ENCODE assay signal across 2 fruit fly cellular contexts in genomic region chr2L:17768580-17768979, dm6.
TF ChIP-seq lines count a peak whose summit lies in the region.

No protein-coding gene starts in this region.

- TF ChIP-seq CTCF in whole organism, embryonic (GFP tag; optimal IDR thresholded peaks at IDR 0.05; lab: Kevin White, UChicago): no peak

TF ChIP-seq in whole organism, embryonic, 481 proteins besides CTCF, POLR2A, EP300 and RAD21:
- TF ChIP-seq CG14050 (GFP tag; IDR thresholded peaks at IDR 0.05; lab: Robert Waterston, UW) (no peak), CG7745 (tag; optimal IDR thresholded peaks at IDR 0.05; lab: Kevin White, UChicago) (peak; percentile 92), sqz (GFP tag; optimal IDR thresholded peaks at IDR 0.05; lab: Kevin White, UChicago) (peak; percentile 5), Awh (GFP tag; IDR thresholded peaks at IDR 0.05; lab: Robert Waterston, UW) (peak; percentile 91), Ets97D (GFP tag; optimal IDR thresholded peaks at IDR 0.05; lab: Kevin White, UChicago) (no peak), kni (GFP tag; optimal IDR thresholded peaks at IDR 0.05; lab: Kevin White, UChicago) (peak; percentile 30), sens (GFP tag; lab: Kevin White, UChicago) (peak; percentile 24), tll (GFP tag; optimal IDR thresholded peaks at IDR 0.05; lab: Kevin White, UChicago) (no peak), yki (optimal IDR thresholded peaks at IDR 0.05; lab: Kevin White, UChicago) (no peak), unpg (GFP tag; optimal IDR thresholded peaks at IDR 0.05; lab: Kevin White, UChicago) (no peak), H2.0 (GFP tag; IDR thresholded peaks at IDR 0.05; lab: Robert Waterston, UW) (no peak), gsb-n (tag; optimal IDR thresholded peaks at IDR 0.05; lab: Kevin White, UChicago) (peak; percentile 60)

TF ChIP-seq in whole organism, prepupa, 60 proteins besides CTCF, POLR2A, EP300 and RAD21:
- TF ChIP-seq CG8632 (GFP tag; optimal IDR thresholded peaks at IDR 0.05; lab: Kevin White, UChicago): no peak
- TF ChIP-seq fkh (GFP tag; optimal IDR thresholded peaks at IDR 0.05; lab: Kevin White, UChicago): no peak
- TF ChIP-seq Eip93F (GFP tag; optimal IDR thresholded peaks at IDR 0.05; lab: Kevin White, UChicago): no peak
- peak; percentile 26 for TF ChIP-seq svp (GFP tag; lab: Kevin White, UChicago)
TF ChIP-seq in whole organism, prepupa: peak in this region for 1.
